Worm (Caenorhabditis elegans): Measurements from ENCODE around the gene R13H4.5.
A peak's percentile ranks its signal among the peaks of the same experiment; 100 is the strongest.

The R13H4.5 gene

ce11 chrV:11829282-11829681 lies 31.2 kb upstream of the R13H4.5 start, which contains the start of gene col-158:
Gene col-158 (plus strand): TSS chrV:11829582.
- TF ChIP-seq rec-8 (tag; optimal IDR thresholded peaks at IDR 0.05) (no peak), let-526 (GFP tag; IDR thresholded peaks at IDR 0.05) (no peak), Y95B8A.8 (GFP tag; IDR thresholded peaks at IDR 0.05) (no peak), nhr-80 (tag; optimal IDR thresholded peaks at IDR 0.05) (no peak), mcd-1 (GFP tag; IDR thresholded peaks at IDR 0.05) (no peak), ztf-25 (GFP tag; IDR thresholded peaks at IDR 0.05) (no peak), aptf-3 (GFP tag; IDR thresholded peaks at IDR 0.05) (no peak), ztf-3 (GFP tag; optimal IDR thresholded peaks at IDR 0.05) (no peak), xnd-1 (tag; optimal IDR thresholded peaks at IDR 0.05) (no peak), ceh-91 (GFP tag; IDR thresholded peaks at IDR 0.05) (no peak)

ce11 chrV:11833319-11833718 lies 27.2 kb upstream of the R13H4.5 start, which contains the start of gene pho-8:
Gene pho-8 (plus strand): TSS chrV:11833619.
- TF ChIP-seq nfyb-1 (GFP tag; IDR thresholded peaks at IDR 0.05) (no peak), F49E8.2 (tag; optimal IDR thresholded peaks at IDR 0.05; ENCODE audit: insufficient read depth) (no peak), lsl-1 (GFP tag; optimal IDR thresholded peaks at IDR 0.05) (no peak)

- TF ChIP-seq F57A8.1 (GFP tag; optimal IDR thresholded peaks at IDR 0.05), result no peak
- TF ChIP-seq K12H6.12 (tag; optimal IDR thresholded peaks at IDR 0.05), result peak; percentile 10
Observed at ce11 chrV:11836073-11836472, 24.4 kb upstream of the R13H4.5 start, which contains the start of gene R13H4.2. Gene R13H4.2 (plus strand): TSS chrV:11836391.

- TF ChIP-seq lsl-1 (GFP tag; optimal IDR thresholded peaks at IDR 0.05), result no peak
Observed at ce11 chrV:11839220-11839619, 21.3 kb upstream of the R13H4.5 start, which contains the start of gene idpb-5. Gene idpb-5 (plus strand): TSS chrV:11839520.

ce11 chrV:11843678-11844366 lies 16.7 kb upstream of the R13H4.5 start, which contains the start of gene nphp-4:
Gene nphp-4 (minus strand): TSS chrV:11843728.
- TF ChIP-seq efl-1 (GFP tag; optimal IDR thresholded peaks at IDR 0.05) (no peak), dox-1 (GFP tag; IDR thresholded peaks at IDR 0.05) (no peak), hmg-20 (GFP tag; IDR thresholded peaks at IDR 0.05) (no peak), ztf-22 (GFP tag; optimal IDR thresholded peaks at IDR 0.05) (no peak), nfya-2 (GFP tag; IDR thresholded peaks at IDR 0.05) (no peak), let-526 (GFP tag; IDR thresholded peaks at IDR 0.05) (no peak), dpl-1 (GFP tag; optimal IDR thresholded peaks at IDR 0.05) (no peak), madf-3 (GFP tag; IDR thresholded peaks at IDR 0.05) (no peak), madf-8 (GFP tag; conservative IDR thresholded peaks at IDR 0.05) (no peak), bed-1 (GFP tag; IDR thresholded peaks at IDR 0.05) (no peak), attf-3 (GFP tag; conservative IDR thresholded peaks at IDR 0.05) (no peak), F57A8.1 (GFP tag; optimal IDR thresholded peaks at IDR 0.05) (no peak), sea-2 (GFP tag; IDR thresholded peaks at IDR 0.05) (no peak), C17E4.6 (GFP tag; IDR thresholded peaks at IDR 0.05) (no peak), ztf-26 (tag; optimal IDR thresholded peaks at IDR 0.05) (no peak), aptf-2 (GFP tag; conservative IDR thresholded peaks at IDR 0.05) (no peak), attf-6 (GFP tag; IDR thresholded peaks at IDR 0.05) (no peak), snpc-1.1 (tag; optimal IDR thresholded peaks at IDR 0.05; ENCODE audit: insufficient read depth) (no peak), ZK185.1 (tag; optimal IDR thresholded peaks at IDR 0.05; ENCODE audit: poor library complexity, severe bottlenecking) (no peak), lir-1 (GFP tag; conservative IDR thresholded peaks at IDR 0.05) (no peak)
